Worm (Caenorhabditis elegans): ENCODE measurements around the gene F18C5.5.

F18C5.5 gene

ce11 chrII:6598050-6598449 is 31.5 kb upstream of the F18C5.5 start, which contains the start of gene dnj-8:
dnj-8 (minus strand) TSS chrII:6598080.
- TF ChIP-seq ztf-23 (GFP tag; IDR thresholded peaks at IDR 0.05) (peak; percentile 43; the same call in 1 of the 2 replicates), flt-1 (GFP tag; IDR thresholded peaks at IDR 0.05) (no peak), tab-1 (GFP tag; IDR thresholded peaks at IDR 0.05) (no peak), ref-1 (GFP tag; conservative IDR thresholded peaks at IDR 0.05) (no peak)

- TF ChIP-seq T22C8.4 (GFP tag; IDR thresholded peaks at IDR 0.05), result no peak
- TF ChIP-seq tab-1 (GFP tag; IDR thresholded peaks at IDR 0.05), result no peak
- TF ChIP-seq ztf-29 (GFP tag; IDR thresholded peaks at IDR 0.05), result no peak
- TF ChIP-seq med-1 (GFP tag; optimal IDR thresholded peaks at IDR 0.05; ENCODE audit: insufficient read depth), result no peak
- TF ChIP-seq klf-2 (GFP tag; conservative IDR thresholded peaks at IDR 0.05), result no peak
- TF ChIP-seq ref-1 (GFP tag; conservative IDR thresholded peaks at IDR 0.05), result no peak
- no peak for TF ChIP-seq flt-1 (GFP tag; IDR thresholded peaks at IDR 0.05)
- no peak for TF ChIP-seq ztf-23 (GFP tag; IDR thresholded peaks at IDR 0.05)
- TF ChIP-seq cog-1 (tag; optimal IDR thresholded peaks at IDR 0.05), result no peak
Observed at ce11 chrII:6597507-6597906, 31.0 kb upstream of the F18C5.5 start.

DNA sequence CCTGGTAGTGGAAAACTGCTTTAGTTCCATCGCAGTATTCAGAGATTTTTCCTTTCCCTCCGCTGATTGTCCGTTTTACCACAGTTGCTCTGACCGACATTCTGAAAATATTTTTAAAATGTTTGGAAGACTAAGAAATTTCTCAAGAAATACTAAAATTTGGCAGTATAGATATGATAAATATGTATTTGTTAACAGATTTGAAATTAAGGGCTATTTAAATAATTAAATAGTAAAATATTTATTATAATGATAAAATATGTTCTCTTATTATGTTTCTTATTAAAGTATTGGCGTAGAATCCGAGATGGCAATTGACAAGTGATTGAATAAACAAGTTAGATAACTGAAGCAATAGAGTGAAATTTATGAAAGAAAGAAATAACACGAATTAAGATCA is 27.6 kb upstream of the F18C5.5 start, which contains the start of gene aipr-1:
aipr-1 (minus strand) TSS at position 101 of the 400 bp plus-strand sequence.
- TF ChIP-seq tab-1 (GFP tag; IDR thresholded peaks at IDR 0.05) (no peak), T22C8.4 (GFP tag; IDR thresholded peaks at IDR 0.05) (no peak), flt-1 (GFP tag; IDR thresholded peaks at IDR 0.05) (no peak)

DNA sequence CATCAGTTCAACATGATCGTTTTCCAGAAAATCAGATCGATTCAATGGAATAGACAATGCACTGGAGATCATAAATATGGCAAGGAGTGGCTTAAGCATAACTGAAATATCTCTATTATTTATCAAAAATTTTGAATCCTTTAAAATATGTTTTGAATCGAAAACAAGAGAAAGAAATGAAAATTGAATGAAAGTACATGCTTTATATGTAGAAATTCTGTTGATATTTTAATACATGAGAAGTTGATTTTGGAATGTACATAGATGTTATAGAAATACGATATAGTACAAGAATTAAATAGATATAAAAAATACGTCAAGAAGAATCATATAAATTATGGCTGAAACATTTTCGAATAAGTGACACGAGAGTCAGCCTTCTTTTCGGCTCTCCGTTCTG is 25.7 kb upstream of the F18C5.5 start, which contains the start of gene C56C10.9:
C56C10.9 (minus strand) TSS at position 101 of the 400 bp plus-strand sequence.
- TF ChIP-seq ztf-29 (GFP tag; IDR thresholded peaks at IDR 0.05) (no peak), flt-1 (GFP tag; IDR thresholded peaks at IDR 0.05) (no peak), ztf-23 (GFP tag; IDR thresholded peaks at IDR 0.05) (no peak), med-1 (GFP tag; optimal IDR thresholded peaks at IDR 0.05; ENCODE audit: insufficient read depth) (no peak)

ce11 chrII:6591000-6591399 is 24.5 kb upstream of the F18C5.5 start:
- TF ChIP-seq flt-1 (GFP tag; IDR thresholded peaks at IDR 0.05), result no peak
- TF ChIP-seq ztf-23 (GFP tag; IDR thresholded peaks at IDR 0.05), result no peak
- no peak for TF ChIP-seq T22C8.4 (GFP tag; IDR thresholded peaks at IDR 0.05)
- no peak for TF ChIP-seq klf-2 (GFP tag; conservative IDR thresholded peaks at IDR 0.05)
- no peak for TF ChIP-seq med-1 (GFP tag; optimal IDR thresholded peaks at IDR 0.05; ENCODE audit: insufficient read depth)
- TF ChIP-seq ztf-29 (GFP tag; IDR thresholded peaks at IDR 0.05), result no peak
- TF ChIP-seq cog-1 (tag; optimal IDR thresholded peaks at IDR 0.05), result no peak
- TF ChIP-seq ref-1 (GFP tag; conservative IDR thresholded peaks at IDR 0.05), result no peak
- TF ChIP-seq tab-1 (GFP tag; IDR thresholded peaks at IDR 0.05), result no peak

- TF ChIP-seq ref-1 (GFP tag; conservative IDR thresholded peaks at IDR 0.05), result no peak
- no peak for TF ChIP-seq ztf-23 (GFP tag; IDR thresholded peaks at IDR 0.05)
- no peak for TF ChIP-seq cog-1 (tag; optimal IDR thresholded peaks at IDR 0.05)
- no peak for TF ChIP-seq T22C8.4 (GFP tag; IDR thresholded peaks at IDR 0.05)
- no peak for TF ChIP-seq tab-1 (GFP tag; IDR thresholded peaks at IDR 0.05)
- no peak for TF ChIP-seq ztf-29 (GFP tag; IDR thresholded peaks at IDR 0.05)
- no peak for TF ChIP-seq med-1 (GFP tag; optimal IDR thresholded peaks at IDR 0.05; ENCODE audit: insufficient read depth)
Observed at ce11 chrII:6589408-6589807, 22.9 kb upstream of the F18C5.5 start, which contains the start of gene vps-32.1. vps-32.1 (plus strand) TSS chrII:6589708.

ce11 chrII:6588605-6589292 is 22.2 kb upstream of the F18C5.5 start, which contains the start of gene icd-1:
icd-1 (minus strand) TSS chrII:6588655.
- TF ChIP-seq ztf-29 (GFP tag; IDR thresholded peaks at IDR 0.05), result peak; percentile 73
- TF ChIP-seq med-1 (GFP tag; optimal IDR thresholded peaks at IDR 0.05; ENCODE audit: insufficient read depth), result peak; percentile 36
- TF ChIP-seq klf-2 (GFP tag; conservative IDR thresholded peaks at IDR 0.05), result no peak
- TF ChIP-seq cog-1 (tag; optimal IDR thresholded peaks at IDR 0.05), result peak; percentile 84
- TF ChIP-seq ztf-23 (GFP tag; IDR thresholded peaks at IDR 0.05), result peak; percentile 100
- 0 out of 2 replicates have a peak, but pooled peaks have one; percentile 61 for TF ChIP-seq flt-1 (GFP tag; IDR thresholded peaks at IDR 0.05)

DNA sequence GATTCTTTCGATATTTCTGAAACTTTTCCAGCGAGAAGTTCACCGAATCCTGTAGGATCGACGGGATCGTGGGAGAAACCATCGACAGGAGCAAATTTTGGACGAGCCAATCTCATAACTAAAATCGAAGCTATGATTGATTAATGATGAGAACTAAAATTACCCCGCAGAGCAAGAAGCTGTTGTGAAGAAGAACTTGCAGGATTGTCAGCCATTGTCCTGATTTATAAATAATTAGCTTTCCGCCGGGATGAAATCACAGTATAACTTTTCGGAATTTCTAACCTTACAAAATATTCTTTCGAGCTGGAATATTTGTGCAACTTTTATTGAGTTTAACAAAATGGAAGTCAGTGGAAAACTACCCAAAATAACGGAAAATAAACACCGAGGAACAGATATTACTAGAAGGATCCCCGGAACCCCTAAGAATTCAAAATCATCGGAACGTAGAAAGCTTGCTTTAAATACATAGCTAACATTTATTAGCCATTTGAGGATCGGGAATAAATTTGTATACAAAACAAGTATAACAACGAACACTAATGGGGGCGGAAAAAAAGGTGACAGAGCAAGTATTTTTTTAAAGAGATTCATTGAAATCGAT is 20.8 kb upstream of the F18C5.5 start, which contains the start of gene C56C10.7:
C56C10.7 (minus strand) TSS at position 312 of the 607 bp plus-strand sequence.
- no peak for TF ChIP-seq ref-1 (GFP tag; conservative IDR thresholded peaks at IDR 0.05)
- 0 out of 2 replicates have a peak, but pooled peaks have one; percentile 14 for TF ChIP-seq flt-1 (GFP tag; IDR thresholded peaks at IDR 0.05)

DNA sequence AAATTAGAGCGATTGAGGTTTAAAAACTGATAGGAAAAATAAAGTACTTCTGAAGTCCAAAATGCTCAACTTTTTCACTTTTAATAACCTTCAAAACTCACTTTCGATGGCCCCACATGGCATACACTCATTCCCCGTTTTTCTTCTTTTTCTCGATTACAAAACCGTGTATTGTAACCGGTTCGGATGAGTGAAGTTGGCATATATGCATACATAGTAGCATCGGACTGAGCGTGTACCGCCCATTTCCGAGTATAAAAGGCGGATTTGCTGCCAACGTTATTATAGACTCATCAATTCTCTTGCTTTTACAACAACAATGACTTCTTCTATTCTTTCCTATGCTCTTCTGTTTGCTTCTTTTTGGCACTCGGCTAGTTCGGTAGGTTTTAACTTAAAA is 16.2 kb upstream of the F18C5.5 start, which contains the start of gene C56C10.4:
C56C10.4 (plus strand) TSS at position 301 of the 400 bp plus-strand sequence.
- no peak for TF ChIP-seq ztf-29 (GFP tag; IDR thresholded peaks at IDR 0.05)
- TF ChIP-seq klf-2 (GFP tag; conservative IDR thresholded peaks at IDR 0.05), result no peak
- TF ChIP-seq flt-1 (GFP tag; IDR thresholded peaks at IDR 0.05), result no peak
- TF ChIP-seq cog-1 (tag; optimal IDR thresholded peaks at IDR 0.05), result no peak
- TF ChIP-seq med-1 (GFP tag; optimal IDR thresholded peaks at IDR 0.05; ENCODE audit: insufficient read depth), result no peak
- TF ChIP-seq ztf-23 (GFP tag; IDR thresholded peaks at IDR 0.05), result no peak
- TF ChIP-seq tab-1 (GFP tag; IDR thresholded peaks at IDR 0.05), result no peak
- no peak for TF ChIP-seq ref-1 (GFP tag; conservative IDR thresholded peaks at IDR 0.05)
- TF ChIP-seq T22C8.4 (GFP tag; IDR thresholded peaks at IDR 0.05), result no peak

DNA sequence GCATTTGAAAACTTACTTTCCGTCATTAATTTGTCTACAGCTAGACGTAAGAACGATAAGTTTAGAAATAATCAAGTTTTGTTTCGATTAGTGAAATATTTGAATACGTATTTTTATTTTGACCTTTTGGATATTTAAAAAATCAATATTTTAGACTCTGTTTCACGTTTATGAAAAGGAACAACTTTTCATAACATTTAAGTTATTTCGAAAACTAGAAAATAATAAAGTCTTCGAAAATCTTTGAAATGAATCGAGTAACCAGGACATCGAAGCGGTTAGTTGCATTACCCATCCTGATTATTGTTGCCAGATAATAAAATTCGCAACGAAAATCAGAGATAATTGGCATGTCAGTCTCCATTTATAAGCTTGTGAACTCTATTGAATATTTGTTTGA is 14.7 kb upstream of the F18C5.5 start, which contains the start of gene C56C10.6:
C56C10.6 (minus strand) TSS at position 101 of the 400 bp plus-strand sequence.
- no peak for TF ChIP-seq ztf-23 (GFP tag; IDR thresholded peaks at IDR 0.05)
- TF ChIP-seq cog-1 (tag; optimal IDR thresholded peaks at IDR 0.05), result no peak
- TF ChIP-seq flt-1 (GFP tag; IDR thresholded peaks at IDR 0.05), result no peak
- TF ChIP-seq tab-1 (GFP tag; IDR thresholded peaks at IDR 0.05), result no peak
- TF ChIP-seq T22C8.4 (GFP tag; IDR thresholded peaks at IDR 0.05), result no peak
- no peak for TF ChIP-seq ref-1 (GFP tag; conservative IDR thresholded peaks at IDR 0.05)
- no peak for TF ChIP-seq med-1 (GFP tag; optimal IDR thresholded peaks at IDR 0.05; ENCODE audit: insufficient read depth)
- TF ChIP-seq klf-2 (GFP tag; conservative IDR thresholded peaks at IDR 0.05), result no peak
- no peak for TF ChIP-seq ztf-29 (GFP tag; IDR thresholded peaks at IDR 0.05)

Data from whole organism, midembryonic.